Worm (Caenorhabditis elegans) whole organism, midembryonic: ENCODE results near the gene ptr-3.

Source experiments
- T22C8.4 ChIP-seq: fragments of 200-800 bp; sonication (Bioruptor generic); IDR thresholded peaks from 2 replicates; pipeline ENCODE4 v1.3.6; 2022; ENCODE audit warnings: missing genetic modification characterization, missing compliant biosample characterization
- flt-1 ChIP-seq: fragments of 200-800 bp; sonication (Bioruptor generic); IDR thresholded peaks from 2 replicates; pipeline ENCODE4 v1.3.6; 2022; ENCODE audit warnings: missing genetic modification characterization, missing compliant biosample characterization
- klf-2 ChIP-seq: fragments of 200-800 bp; sonication (Bioruptor generic); conservative IDR thresholded peaks from 2 replicates; pipeline ENCODE4 v1.3.6; 2022; ENCODE audit warnings: missing genetic modification reagents, missing genetic modification characterization, missing compliant biosample characterization
- ref-1 ChIP-seq: fragments of 200-800 bp; sonication (Bioruptor generic); conservative IDR thresholded peaks from 2 replicates; pipeline ENCODE4 v1.3.6; 2022; ENCODE audit warnings: missing genetic modification reagents, missing genetic modification characterization, missing compliant biosample characterization
- tab-1 ChIP-seq: fragments of 200-800 bp; sonication (Bioruptor generic); IDR thresholded peaks from 2 replicates; pipeline ENCODE4 v1.3.6; 2022; ENCODE audit warnings: missing genetic modification characterization, missing compliant biosample characterization
- ztf-29 ChIP-seq: fragments of 200-800 bp; sonication (Bioruptor generic); IDR thresholded peaks from 2 replicates; pipeline ENCODE4 v1.3.6; 2022; ENCODE audit warnings: missing genetic modification reagents, missing genetic modification characterization, missing compliant biosample characterization

DNA sequence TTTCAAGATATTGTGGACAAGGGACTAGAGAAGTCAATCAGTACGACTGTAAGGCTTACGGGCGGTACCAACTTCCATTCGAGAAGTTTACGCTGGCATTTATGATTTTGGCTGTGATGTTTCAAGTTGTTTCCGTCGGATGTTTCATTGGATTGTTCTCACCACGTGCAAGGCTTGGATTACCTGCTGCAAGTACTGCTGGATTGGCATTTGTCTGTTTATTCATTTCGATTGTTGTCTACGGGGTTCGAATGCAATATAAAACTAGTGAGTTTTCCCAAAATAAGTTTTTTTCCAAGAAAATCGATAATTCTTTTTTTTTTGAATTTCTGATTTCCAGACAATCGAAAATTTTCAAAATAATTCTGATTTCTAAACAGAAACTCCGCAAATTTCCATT lies 26.6 kb downstream of the ptr-3 start:
- TF ChIP-seq ref-1 (no peak), flt-1 (GFP tag; lab: Robert Waterston, UW) (no peak), T22C8.4 (no peak), klf-2 (GFP tag; lab: Robert Waterston, UW) (no peak), ztf-29 (no peak), tab-1 (GFP tag; lab: Robert Waterston, UW) (no peak)
